Fruit fly (Drosophila melanogaster) Kc167 (cell line): ENCODE data around the gene CG17237.

Source experiments
- Sin3A ChIP-seq: fragments of >200 bp; optimal IDR thresholded peaks from 2 replicates; lab custom pipeline; 2018; ENCODE audit warnings: missing external identifiers
- psq ChIP-seq: fragments of >200 bp; optimal IDR thresholded peaks from 2 replicates; lab custom pipeline; 2017; ENCODE audit warnings: missing external identifiers
- ttk ChIP-seq: sonication (Bioruptor generic); optimal IDR thresholded peaks from 2 replicates; lab custom pipeline; 2017; ENCODE audit warnings: missing external identifiers

DNA sequence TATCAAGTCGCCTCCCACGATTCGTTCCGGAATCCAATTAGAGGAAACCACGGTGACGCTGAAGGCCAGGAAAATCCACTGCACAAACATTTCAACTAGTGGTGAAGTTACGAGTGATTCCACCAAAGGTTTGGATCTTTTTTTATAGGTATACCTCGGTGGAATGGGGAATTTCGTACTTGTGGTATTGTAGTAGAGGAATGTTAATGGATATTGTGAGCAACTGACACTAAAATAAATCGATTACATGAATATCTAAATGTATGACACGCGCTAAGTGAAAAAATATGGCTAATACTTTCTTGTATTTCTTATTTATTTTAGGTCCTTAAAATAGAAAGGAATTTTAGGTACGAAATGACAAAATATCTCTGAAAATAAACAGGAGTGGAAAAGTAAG lies 37.0 kb downstream of the CG17237 start, which contains the start of gene CG17239:
- TF ChIP-seq Sin3A (lab: Kevin White, UChicago), result no peak
- no peak for TF ChIP-seq psq (lab: Kevin White, UChicago)
- no peak for TF ChIP-seq ttk
